Fruit fly (Drosophila melanogaster) whole organism, pupa: ENCODE data around the gene Desat2.

Source experiments
- CG10348 ChIP-seq: fragments of 200-800 bp; sonication (Bioruptor generic); IDR thresholded peaks from 2 replicates; pipeline ENCODE4 v1.3.6; 2022; ENCODE audit warnings: missing biosample characterization, missing genetic modification characterization
- CG12605 ChIP-seq: fragments of 200-800 bp; sonication (Bioruptor generic); IDR thresholded peaks from 2 replicates; pipeline ENCODE4 v1.3.6; 2022; ENCODE audit warnings: missing biosample characterization, missing genetic modification characterization
- CG13204 ChIP-seq: fragments of 200-800 bp; sonication (Bioruptor generic); optimal IDR thresholded peaks from 2 replicates; lab custom pipeline; 2018; ENCODE audit warnings: missing biosample characterization, mild to moderate bottlenecking, missing genetic modification characterization, moderate library complexity
- CG14655 ChIP-seq: fragments of 200-800 bp; sonication (Bioruptor generic); optimal IDR thresholded peaks from 3 replicates; lab custom pipeline; 2017; ENCODE audit warnings: mild to moderate bottlenecking, missing biosample characterization, missing genetic modification reagents, missing genetic modification characterization
- CG15710 ChIP-seq: fragments of 200-800 bp; sonication (Bioruptor generic); optimal IDR thresholded peaks from 2 replicates; lab custom pipeline; 2018; ENCODE audit warnings: missing biosample characterization, mild to moderate bottlenecking, missing genetic modification characterization, moderate library complexity
- CG17806 ChIP-seq: fragments of 200-800 bp; sonication (Bioruptor generic); optimal IDR thresholded peaks from 2 replicates; lab custom pipeline; 2018; ENCODE audit warnings: missing biosample characterization, mild to moderate bottlenecking, missing genetic modification characterization, moderate library complexity
- CG32121 ChIP-seq: fragments of 200-800 bp; sonication (Bioruptor generic); IDR thresholded peaks from 2 replicates; pipeline ENCODE4 v1.3.6; 2022; ENCODE audit warnings: missing biosample characterization, missing genetic modification characterization
- CG34367 ChIP-seq: fragments of 200-800 bp; sonication (Bioruptor generic); optimal IDR thresholded peaks from 2 replicates; lab custom pipeline; 2018; ENCODE audit warnings: missing biosample characterization, mild to moderate bottlenecking, missing genetic modification characterization
- CG4496 ChIP-seq: fragments of 200-800 bp; sonication (Bioruptor generic); IDR thresholded peaks from 3 replicates; pipeline ENCODE4 v1.3.6; 2022; ENCODE audit warnings: missing biosample characterization, missing genetic modification characterization
- CG8159 ChIP-seq: fragments of 200-800 bp; sonication (Bioruptor generic); optimal IDR thresholded peaks from 3 replicates; lab custom pipeline; 2018; ENCODE audit warnings: missing biosample characterization, mild to moderate bottlenecking, missing genetic modification characterization, moderate library complexity
- CG8301 ChIP-seq: fragments of 200-800 bp; sonication (Bioruptor generic); optimal IDR thresholded peaks from 2 replicates; lab custom pipeline; 2018; ENCODE audit warnings: missing biosample characterization, mild to moderate bottlenecking, missing genetic modification characterization
- CG9948 ChIP-seq: fragments of 200-800 bp; sonication (Bioruptor generic); optimal IDR thresholded peaks from 2 replicates; lab custom pipeline; 2018; ENCODE audit warnings: missing biosample characterization, mild to moderate bottlenecking, missing genetic modification characterization, moderate library complexity
- D1 ChIP-seq: fragments of 200-800 bp; sonication (Bioruptor generic); optimal IDR thresholded peaks from 2 replicates; lab custom pipeline; 2018; ENCODE audit warnings: missing biosample characterization, mild to moderate bottlenecking, missing genetic modification characterization, moderate library complexity
- EcR ChIP-seq: fragments of 200-800 bp; sonication (Bioruptor generic); optimal IDR thresholded peaks from 3 replicates; lab custom pipeline; 2019; ENCODE audit warnings: missing biosample characterization, missing genetic modification characterization, mild to moderate bottlenecking, moderate library complexity, missing genetic modification reagents
- Ets98B ChIP-seq: fragments of 200-800 bp; sonication (Bioruptor generic); IDR thresholded peaks from 2 replicates; pipeline ENCODE4 v1.3.6; 2022; ENCODE audit warnings: missing biosample characterization, missing genetic modification characterization
- Pif1A ChIP-seq: fragments of 200-800 bp; sonication (Bioruptor generic); optimal IDR thresholded peaks from 3 replicates; lab custom pipeline; 2016; ENCODE audit warnings: missing biosample characterization, missing genetic modification characterization
- Pif1B ChIP-seq: fragments of 200-800 bp; sonication (Bioruptor generic); optimal IDR thresholded peaks from 3 replicates; lab custom pipeline; 2016; ENCODE audit warnings: missing biosample characterization, missing genetic modification characterization
- Snoo ChIP-seq: fragments of 200-800 bp; sonication (Bioruptor generic); optimal IDR thresholded peaks from 3 replicates; lab custom pipeline; 2017; ENCODE audit warnings: missing biosample characterization, mild to moderate bottlenecking, missing genetic modification characterization, inconsistent platforms
- fd96Ca ChIP-seq: fragments of 200-800 bp; sonication (Bioruptor generic); IDR thresholded peaks from 3 replicates; pipeline ENCODE4 v1.3.6; 2022; ENCODE audit warnings: missing biosample characterization, missing genetic modification characterization
- gl ChIP-seq: fragments of 200-800 bp; sonication (Bioruptor generic); optimal IDR thresholded peaks from 2 replicates; lab custom pipeline; 2018; ENCODE audit warnings: missing biosample characterization, mild to moderate bottlenecking, missing genetic modification characterization
- rn ChIP-seq: fragments of 200-800 bp; sonication (Bioruptor generic); IDR thresholded peaks from 2 replicates; pipeline ENCODE4 v1.3.6; 2022; ENCODE audit warnings: missing biosample characterization, missing genetic modification characterization

Desat2 gene

DNA sequence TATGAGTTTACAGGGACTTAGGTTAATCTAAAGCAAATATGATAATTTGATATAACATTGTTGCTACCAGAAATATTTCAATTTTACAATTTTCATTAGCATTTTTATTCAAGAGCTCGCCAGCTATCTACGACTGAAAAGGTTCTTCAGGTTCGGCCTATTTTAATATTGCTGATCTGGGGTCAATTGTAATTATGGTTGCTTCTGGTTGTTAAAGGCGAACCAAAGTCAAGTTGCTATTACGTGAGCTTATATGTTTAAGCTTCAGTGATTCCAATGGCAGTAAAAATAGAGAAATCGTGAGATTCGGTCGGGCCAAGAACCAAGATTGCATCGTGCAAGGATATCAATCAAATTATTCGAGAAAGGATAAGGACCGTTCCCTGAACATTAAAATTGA is at the start of gene Desat2:
Gene Desat2 (plus strand): TSS at position 301 of the 400 bp plus-strand sequence.
- TF ChIP-seq CG15710 (tag; lab: Kevin White, UChicago) = no peak
- TF ChIP-seq CG12605 (GFP tag; lab: Robert Waterston, UW) = no peak
- no peak for TF ChIP-seq gl
- no peak for TF ChIP-seq rn (GFP tag; lab: Robert Waterston, UW)
- no peak for TF ChIP-seq Ets98B
- TF ChIP-seq CG9948 (tag; lab: Kevin White, UChicago) = no peak
- TF ChIP-seq CG8159 (tag; lab: Kevin White, UChicago) = no peak
- no peak for TF ChIP-seq CG17806
- no peak for TF ChIP-seq Snoo (tag; lab: Kevin White, UChicago)
- TF ChIP-seq CG8301 (tag; lab: Kevin White, UChicago) = no peak
- TF ChIP-seq CG34367 (tag; lab: Kevin White, UChicago) = no peak
- no peak for TF ChIP-seq D1 (tag; lab: Kevin White, UChicago)
- TF ChIP-seq CG32121 (GFP tag; lab: Robert Waterston, UW) = no peak
- no peak for TF ChIP-seq EcR (GFP tag; lab: Kevin White, UChicago)

dm6 chr3R:12386965-12387364 is 49.1 kb upstream of the Desat2 start, which contains the start of gene CG33098:
Gene CG33098, plus strand, starts transcription at chr3R:12387188.
- no peak for TF ChIP-seq EcR (GFP tag; lab: Kevin White, UChicago)
- no peak for TF ChIP-seq CG13204 (GFP tag; lab: Kevin White, UChicago)
- no peak for TF ChIP-seq CG8159 (tag; lab: Kevin White, UChicago)
- no peak for TF ChIP-seq CG12605 (GFP tag; lab: Robert Waterston, UW)
- no peak for TF ChIP-seq gl

- no peak for TF ChIP-seq CG8301 (tag; lab: Kevin White, UChicago)
- TF ChIP-seq CG4496 (GFP tag; lab: Robert Waterston, UW) = no peak
- TF ChIP-seq CG14655 (GFP tag; lab: Kevin White, UChicago) = no peak
- no peak for TF ChIP-seq Ets98B
- no peak for TF ChIP-seq CG12605 (GFP tag; lab: Robert Waterston, UW)
- no peak for TF ChIP-seq CG17806
- no peak for TF ChIP-seq Pif1A (GFP tag; lab: Kevin White, UChicago)
- no peak for TF ChIP-seq CG10348 (GFP tag; lab: Robert Waterston, UW)
- TF ChIP-seq CG8159 (tag; lab: Kevin White, UChicago) = no peak
- no peak for TF ChIP-seq CG9948 (tag; lab: Kevin White, UChicago)
- no peak for TF ChIP-seq CG32121 (GFP tag; lab: Robert Waterston, UW)
- TF ChIP-seq EcR (GFP tag; lab: Kevin White, UChicago) = no peak
- TF ChIP-seq Pif1B (GFP tag; lab: Kevin White, UChicago) = no peak
- TF ChIP-seq CG13204 (GFP tag; lab: Kevin White, UChicago) = no peak
- no peak for TF ChIP-seq gl
- no peak for TF ChIP-seq Snoo (tag; lab: Kevin White, UChicago)
- no peak for TF ChIP-seq D1 (tag; lab: Kevin White, UChicago)
These were observed 40.2 kb upstream of the Desat2 start, which contains the start of the genes CG10096 and CG10097 for dm6 chr3R:12395880-12396279. Gene CG10096, minus strand, starts transcription at chr3R:12395980. Gene CG10097, minus strand, starts transcription at chr3R:12395980.

dm6 chr3R:12398054-12398453 is 38.0 kb upstream of the Desat2 start:
- TF ChIP-seq Snoo (tag; lab: Kevin White, UChicago) (no peak), CG4496 (GFP tag; lab: Robert Waterston, UW) (no peak), Pif1B (GFP tag; lab: Kevin White, UChicago) (no peak), CG17806 (no peak), CG14655 (GFP tag; lab: Kevin White, UChicago) (no peak), EcR (GFP tag; lab: Kevin White, UChicago) (no peak), fd96Ca (GFP tag; lab: Robert Waterston, UW) (no peak), CG13204 (GFP tag; lab: Kevin White, UChicago) (no peak), CG8301 (tag; lab: Kevin White, UChicago) (no peak), CG12605 (GFP tag; lab: Robert Waterston, UW) (no peak), Ets98B (no peak), rn (GFP tag; lab: Robert Waterston, UW) (no peak), Pif1A (GFP tag; lab: Kevin White, UChicago) (no peak), gl (no peak), CG9948 (tag; lab: Kevin White, UChicago) (no peak), CG34367 (tag; lab: Kevin White, UChicago) (no peak), CG8159 (tag; lab: Kevin White, UChicago) (no peak), CG10348 (GFP tag; lab: Robert Waterston, UW) (no peak), D1 (tag; lab: Kevin White, UChicago) (no peak)

DNA sequence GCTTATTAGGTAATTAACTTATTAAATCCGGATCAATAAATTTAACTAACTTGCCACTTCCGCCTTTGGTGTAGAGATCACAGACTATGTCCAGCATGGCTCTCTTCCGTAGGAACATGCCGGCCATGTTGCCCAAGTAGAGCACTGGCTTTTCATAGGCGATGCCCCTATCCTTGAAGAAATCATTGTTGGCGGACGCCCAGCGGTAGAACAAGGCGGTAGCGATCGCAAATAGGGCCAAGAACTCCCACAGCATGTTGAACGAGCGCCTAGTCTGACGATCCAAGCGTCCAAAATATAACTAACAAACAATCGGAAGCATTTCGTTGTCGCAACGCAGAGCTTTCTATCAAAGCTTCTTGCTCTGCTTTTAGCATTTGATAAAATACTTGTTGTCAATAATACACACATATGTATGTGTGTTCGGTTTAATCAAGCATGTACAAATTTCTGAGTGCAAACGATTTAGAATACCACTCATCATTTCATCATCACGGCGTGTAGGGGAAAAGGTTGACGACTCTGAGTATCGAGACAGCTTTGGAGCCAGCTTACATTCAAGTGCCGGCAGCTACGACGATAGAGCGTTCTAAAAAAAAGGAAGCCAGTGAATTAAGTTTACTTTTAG is 37.3 kb upstream of the Desat2 start, which contains the start of gene Cyp9f3:
Gene Cyp9f3 (minus strand): TSS at position 310 of the 628 bp plus-strand sequence.
- no peak for TF ChIP-seq CG8301 (tag; lab: Kevin White, UChicago)
- no peak for TF ChIP-seq CG10348 (GFP tag; lab: Robert Waterston, UW)
- no peak for TF ChIP-seq CG12605 (GFP tag; lab: Robert Waterston, UW)
- no peak for TF ChIP-seq fd96Ca (GFP tag; lab: Robert Waterston, UW)
- no peak for TF ChIP-seq Pif1B (GFP tag; lab: Kevin White, UChicago)
- no peak for TF ChIP-seq rn (GFP tag; lab: Robert Waterston, UW)
- no peak for TF ChIP-seq CG34367 (tag; lab: Kevin White, UChicago)
- no peak for TF ChIP-seq Snoo (tag; lab: Kevin White, UChicago)
- no peak for TF ChIP-seq CG8159 (tag; lab: Kevin White, UChicago)
- no peak for TF ChIP-seq Ets98B
- TF ChIP-seq CG4496 (GFP tag; lab: Robert Waterston, UW) = no peak
- no peak for TF ChIP-seq gl
- TF ChIP-seq CG32121 (GFP tag; lab: Robert Waterston, UW) = no peak
